Fruit fly (Drosophila melanogaster): Measurements from ENCODE around the gene Rph.
A peak's percentile ranks its signal among the peaks of the same experiment; 100 is the strongest.

Rph gene

dm6 chrX:10768043-10768674 lies 10.7 kb upstream of the Rph start, which contains the start of the genes Atg8a and BTBD9 (continued):
- no peak for TF ChIP-seq gt (GFP tag; IDR thresholded peaks at IDR 0.05)
- no peak for TF ChIP-seq H15 (GFP tag; IDR thresholded peaks at IDR 0.05)
- peak; percentile 85 for TF ChIP-seq bbx (GFP tag; IDR thresholded peaks at IDR 0.05; ENCODE audit: partially characterized antibody)
- TF ChIP-seq Ptx1 (GFP tag; IDR thresholded peaks at IDR 0.05) = no peak
- TF ChIP-seq Hand (GFP tag; optimal IDR thresholded peaks at IDR 0.05) = no peak
- no peak for TF ChIP-seq ranshi (GFP tag; IDR thresholded peaks at IDR 0.05)
- TF ChIP-seq hkb (optimal IDR thresholded peaks at IDR 0.05) = peak; percentile 45
- no peak; the same call in 1 of the 2 replicates for TF ChIP-seq hkb (GFP tag; IDR thresholded peaks at IDR 0.05)
- no peak for TF ChIP-seq klu (GFP tag; IDR thresholded peaks at IDR 0.05)
- TF ChIP-seq CG3838 (GFP tag; optimal IDR thresholded peaks at IDR 0.05) = no peak
- no peak for TF ChIP-seq CG2199 (GFP tag; IDR thresholded peaks at IDR 0.05)
- TF ChIP-seq CG3281 (GFP tag; optimal IDR thresholded peaks at IDR 0.05) = no peak
- no peak for TF ChIP-seq CG10979 (tag; optimal IDR thresholded peaks at IDR 0.05)
- no peak for TF ChIP-seq Hey (tag; optimal IDR thresholded peaks at IDR 0.05)
- no peak for TF ChIP-seq NC2α (GFP tag; optimal IDR thresholded peaks at IDR 0.05)
- no peak for TF ChIP-seq CG10274 (GFP tag; optimal IDR thresholded peaks at IDR 0.05)
- no peak for TF ChIP-seq CG17612 (GFP tag; IDR thresholded peaks at IDR 0.05)
- no peak for TF ChIP-seq E2f1 (GFP tag; IDR thresholded peaks at IDR 0.05)
- no peak for TF ChIP-seq CG9609 (GFP tag; optimal IDR thresholded peaks at IDR 0.05)
- peak; percentile 37 for TF ChIP-seq Elba2 (GFP tag; optimal IDR thresholded peaks at IDR 0.05)
- no peak for TF ChIP-seq nau (GFP tag; optimal IDR thresholded peaks at IDR 0.05)
- TF ChIP-seq CG11695 (GFP tag; IDR thresholded peaks at IDR 0.05) = no peak
- no peak for TF ChIP-seq CG4424 (GFP tag; optimal IDR thresholded peaks at IDR 0.05)
- TF ChIP-seq lmd (GFP tag; IDR thresholded peaks at IDR 0.05) = peak; percentile 31; the same call in 1 of the 2 replicates
- TF ChIP-seq aop (GFP tag; IDR thresholded peaks at IDR 0.05) = no peak
- TF ChIP-seq PHDP (tag; optimal IDR thresholded peaks at IDR 0.05) = peak; percentile 20
- TF ChIP-seq HLHmδ (GFP tag; optimal IDR thresholded peaks at IDR 0.05) = no peak
- TF ChIP-seq dati (GFP tag; IDR thresholded peaks at IDR 0.05) = no peak
- no peak for TF ChIP-seq ftz-f1 (GFP tag; optimal IDR thresholded peaks at IDR 0.05)
- TF ChIP-seq bigmax (GFP tag; optimal IDR thresholded peaks at IDR 0.05) = no peak
- no peak for TF ChIP-seq gem (tag; optimal IDR thresholded peaks at IDR 0.05)
- no peak for TF ChIP-seq stc (GFP tag; IDR thresholded peaks at IDR 0.05)
- TF ChIP-seq Doc2 (GFP tag; IDR thresholded peaks at IDR 0.05) = no peak
- TF ChIP-seq HHEX (GFP tag; optimal IDR thresholded peaks at IDR 0.05) = no peak
- no peak for TF ChIP-seq CG2875 (GFP tag; optimal IDR thresholded peaks at IDR 0.05)
- no peak for TF ChIP-seq lola (GFP tag; optimal IDR thresholded peaks at IDR 0.05)
- TF ChIP-seq toy (GFP tag; IDR thresholded peaks at IDR 0.05) = no peak
- peak; percentile 27 for TF ChIP-seq CG7928 (GFP tag; optimal IDR thresholded peaks at IDR 0.05)
- no peak for TF ChIP-seq D19B (GFP tag; optimal IDR thresholded peaks at IDR 0.05)
- TF ChIP-seq sr (GFP tag; IDR thresholded peaks at IDR 0.05) = no peak
- peak; percentile 99 for TF ChIP-seq CG2116 (GFP tag; optimal IDR thresholded peaks at IDR 0.05)
- no peak for TF ChIP-seq CG4707 (GFP tag; optimal IDR thresholded peaks at IDR 0.05)
- peak; percentile 33; the same call in 1 of the 2 replicates for TF ChIP-seq CG31224 (GFP tag; IDR thresholded peaks at IDR 0.05)
- TF ChIP-seq CG34224 (GFP tag; IDR thresholded peaks at IDR 0.05; ENCODE audit: partially characterized antibody) = peak; percentile 72; the same call in 2 of the 3 replicates
- TF ChIP-seq shn (GFP tag; optimal IDR thresholded peaks at IDR 0.05) = peak; percentile 39
- TF ChIP-seq jing (GFP tag; optimal IDR thresholded peaks at IDR 0.05) = no peak
- TF ChIP-seq tin (GFP tag; optimal IDR thresholded peaks at IDR 0.05) = peak; percentile 24
- TF ChIP-seq zfh1 (GFP tag; IDR thresholded peaks at IDR 0.05) = peak; percentile 49; the same call in 2 of the 3 replicates
- peak; percentile 23 for TF ChIP-seq CG13123 (GFP tag; optimal IDR thresholded peaks at IDR 0.05)
- TF ChIP-seq CG13894 (tag; optimal IDR thresholded peaks at IDR 0.05) = peak; percentile 80
- TF ChIP-seq CG7786 (GFP tag; optimal IDR thresholded peaks at IDR 0.05) = no peak
- no peak for TF ChIP-seq Hr39 (optimal IDR thresholded peaks at IDR 0.05)

Data from whole organism, embryonic.